Worm (Caenorhabditis elegans) whole organism, mixed stage, embryonic: ENCODE results near the gene R04B5.5.

Experiments
- M03D4.4 ChIP-seq: sonication (generic microtip); optimal IDR thresholded peaks from 2 replicates; lab custom pipeline; 2017; ENCODE audit warnings: mild to moderate bottlenecking, missing genetic modification characterization, missing compliant biosample characterization
- bed-3 ChIP-seq: fragments of 200-800 bp; sonication (Bioruptor generic); optimal IDR thresholded peaks from 3 replicates; lab custom pipeline; 2018; ENCODE audit warnings: mild to moderate bottlenecking, missing genetic modification characterization, moderate library complexity, missing compliant biosample characterization
- blmp-1 ChIP-seq: fragments of 150-350 bp; optimal IDR thresholded peaks from 2 replicates; lab custom pipeline; 2014; ENCODE audit warnings: missing biosample characterization, missing genetic modification characterization
- ceh-39 ChIP-seq: fragments of 150-350 bp; optimal IDR thresholded peaks from 2 replicates; lab custom pipeline; 2014; ENCODE audit warnings: missing biosample characterization, missing genetic modification characterization
- ceh-43 ChIP-seq: fragments of 200-800 bp; sonication (Bioruptor generic); optimal IDR thresholded peaks from 2 replicates; lab custom pipeline; 2018; ENCODE audit warnings: mild to moderate bottlenecking, missing genetic modification characterization, moderate library complexity, missing compliant biosample characterization
- ceh-83 ChIP-seq: fragments of 200-800 bp; sonication (Bioruptor generic); optimal IDR thresholded peaks from 2 replicates; lab custom pipeline; 2018; ENCODE audit warnings: mild to moderate bottlenecking, missing genetic modification characterization, missing compliant biosample characterization
- cnd-1 ChIP-seq: fragments of 200-800 bp; sonication (Bioruptor generic); optimal IDR thresholded peaks from 2 replicates; lab custom pipeline; 2018; ENCODE audit warnings: mild to moderate bottlenecking, missing genetic modification characterization, missing compliant biosample characterization
- drap-1 ChIP-seq: fragments of 200-800 bp; sonication (Bioruptor generic); optimal IDR thresholded peaks from 3 replicates; lab custom pipeline; 2018; ENCODE audit warnings: mild to moderate bottlenecking, missing genetic modification characterization, missing compliant biosample characterization
- elt-1 ChIP-seq: sonication (generic microtip); optimal IDR thresholded peaks from 2 replicates; lab custom pipeline; 2017; ENCODE audit warnings: missing genetic modification characterization, mild to moderate bottlenecking, missing compliant biosample characterization, antibody characterized with exemption, moderate library complexity, borderline replicate concordance; ENCODE audit not compliant: insufficient read depth
- elt-3 ChIP-seq: fragments of 150-350 bp; optimal IDR thresholded peaks from 2 replicates; lab custom pipeline; 2014; ENCODE audit warnings: missing biosample characterization, missing genetic modification characterization
- flh-1 ChIP-seq: fragments of 200-800 bp; sonication (Bioruptor generic); optimal IDR thresholded peaks from 2 replicates; lab custom pipeline; 2018; ENCODE audit warnings: mild to moderate bottlenecking, missing genetic modification characterization, moderate library complexity, missing compliant biosample characterization
- ham-2 ChIP-seq: fragments of 200-800 bp; sonication (Bioruptor generic); optimal IDR thresholded peaks from 2 replicates; lab custom pipeline; 2018; ENCODE audit warnings: mild to moderate bottlenecking, missing genetic modification characterization, missing compliant biosample characterization
- lin-13 ChIP-seq: fragments of 150-350 bp; optimal IDR thresholded peaks from 2 replicates; lab custom pipeline; 2014; ENCODE audit warnings: missing biosample characterization, missing genetic modification characterization
- lin-32 ChIP-seq: fragments of 200-800 bp; sonication (Bioruptor generic); optimal IDR thresholded peaks from 2 replicates; lab custom pipeline; 2018; ENCODE audit warnings: mild to moderate bottlenecking, missing genetic modification characterization, missing compliant biosample characterization
- lsy-2 ChIP-seq: fragments of 150-350 bp; optimal IDR thresholded peaks from 2 replicates; lab custom pipeline; 2014; ENCODE audit warnings: missing biosample characterization, missing genetic modification characterization
- mab-5 ChIP-seq: fragments of 150-350 bp; optimal IDR thresholded peaks from 2 replicates; lab custom pipeline; 2014; ENCODE audit warnings: missing biosample characterization, missing genetic modification characterization
- mep-1 ChIP-seq: fragments of 150-350 bp; optimal IDR thresholded peaks from 2 replicates; lab custom pipeline; 2017; ENCODE audit warnings: missing biosample characterization, missing genetic modification reagents, missing genetic modification characterization, inconsistent platforms
- mls-2 ChIP-seq: sonication (generic microtip); optimal IDR thresholded peaks from 2 replicates; lab custom pipeline; 2016; ENCODE audit warnings: mild to moderate bottlenecking, missing genetic modification characterization, moderate library complexity, missing compliant biosample characterization
- nhr-12 ChIP-seq: fragments of 150-350 bp; optimal IDR thresholded peaks from 2 replicates; lab custom pipeline; 2014; ENCODE audit warnings: missing biosample characterization, missing genetic modification characterization
- nhr-2 ChIP-seq: fragments of 150-350 bp; optimal IDR thresholded peaks from 2 replicates; lab custom pipeline; 2014; ENCODE audit warnings: missing biosample characterization, missing genetic modification characterization
- nhr-237 ChIP-seq: fragments of 150-350 bp; optimal IDR thresholded peaks from 2 replicates; lab custom pipeline; 2014; ENCODE audit warnings: missing biosample characterization, missing genetic modification characterization
- nhr-28 ChIP-seq: fragments of 150-350 bp; optimal IDR thresholded peaks from 2 replicates; lab custom pipeline; 2014; ENCODE audit warnings: missing biosample characterization, missing genetic modification characterization
- nhr-76 ChIP-seq: sonication (generic microtip); optimal IDR thresholded peaks from 2 replicates; lab custom pipeline; 2017; ENCODE audit warnings: missing biosample characterization, missing genetic modification characterization
- pha-4 ChIP-seq: fragments of 150-350 bp; optimal IDR thresholded peaks from 2 replicates; lab custom pipeline; 2018; ENCODE audit warnings: missing biosample characterization, missing genetic modification reagents, missing genetic modification characterization
- sem-2 ChIP-seq: fragments of 200-800 bp; sonication (Bioruptor generic); optimal IDR thresholded peaks from 2 replicates; lab custom pipeline; 2018; ENCODE audit warnings: mild to moderate bottlenecking, missing genetic modification characterization, missing compliant biosample characterization
- snpc-4 ChIP-seq: fragments of 150-350 bp; optimal IDR thresholded peaks from 2 replicates; lab custom pipeline; 2014; ENCODE audit warnings: missing biosample characterization, missing genetic modification characterization
- sptf-1 ChIP-seq: sonication (generic microtip); optimal IDR thresholded peaks from 2 replicates; lab custom pipeline; 2017; ENCODE audit warnings: mild to moderate bottlenecking, missing genetic modification characterization, moderate library complexity, missing compliant biosample characterization
- tbx-8 ChIP-seq: fragments of 200-800 bp; sonication (Bioruptor generic); optimal IDR thresholded peaks from 2 replicates; lab custom pipeline; 2018; ENCODE audit warnings: mild to moderate bottlenecking, missing genetic modification characterization, moderate library complexity, missing compliant biosample characterization
- unc-120 ChIP-seq: sonication (generic microtip); optimal IDR thresholded peaks from 2 replicates; lab custom pipeline; 2017; ENCODE audit warnings: missing genetic modification characterization, missing compliant biosample characterization; ENCODE audit not compliant: poor library complexity, severe bottlenecking
- unc-39 ChIP-seq: fragments of 150-350 bp; optimal IDR thresholded peaks from 2 replicates; lab custom pipeline; 2014; ENCODE audit warnings: missing biosample characterization, missing genetic modification characterization
- unc-62 ChIP-seq: fragments of 150-350 bp; optimal IDR thresholded peaks from 2 replicates; lab custom pipeline; 2014; ENCODE audit warnings: missing biosample characterization, missing genetic modification reagents, missing genetic modification characterization
- zip-8 ChIP-seq: fragments of 150-350 bp; optimal IDR thresholded peaks from 2 replicates; lab custom pipeline; 2014; ENCODE audit warnings: missing biosample characterization, missing genetic modification characterization
- ztf-11 ChIP-seq: fragments of 150-350 bp; optimal IDR thresholded peaks from 2 replicates; lab custom pipeline; 2014; ENCODE audit warnings: missing biosample characterization, missing genetic modification characterization

R04B5.5 gene

DNA sequence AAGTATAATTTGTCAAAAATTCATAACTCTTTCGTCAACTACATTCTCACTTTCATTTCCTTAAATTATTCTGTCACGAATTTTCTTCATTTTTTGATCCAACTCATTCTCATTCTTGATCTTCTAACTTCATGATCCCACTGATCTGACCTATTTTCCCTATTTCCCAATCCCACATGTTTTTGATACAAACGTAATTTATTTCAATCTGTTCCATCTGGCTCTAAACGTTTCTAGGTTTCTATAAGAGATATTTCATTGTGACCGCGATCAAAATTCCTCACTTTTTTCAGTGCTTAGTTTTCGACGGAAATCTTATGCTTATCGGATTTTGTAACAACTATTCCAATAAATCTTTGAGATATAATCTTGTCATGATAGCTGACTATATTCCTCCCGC is 21.6 kb upstream of the R04B5.5 start:
- no peak for TF ChIP-seq tbx-8 (GFP tag; lab: Kevin White, UChicago)

- TF ChIP-seq M03D4.4 (tag; lab: Kevin White, UChicago) (no peak), mep-1 (tag; lab: Kevin White, UChicago) (no peak), unc-62 (no peak), zip-8 (tag; lab: Kevin White, UChicago) (no peak), bed-3 (GFP tag; lab: Kevin White, UChicago) (no peak), ceh-83 (GFP tag; lab: Kevin White, UChicago) (no peak), drap-1 (GFP tag; lab: Kevin White, UChicago) (no peak), cnd-1 (tag; lab: Kevin White, UChicago) (no peak), lin-13 (tag; lab: Kevin White, UChicago) (no peak), ceh-39 (tag; lab: Kevin White, UChicago) (no peak), pha-4 (no peak), nhr-76 (tag; lab: Kevin White, UChicago) (no peak), nhr-237 (tag; lab: Kevin White, UChicago) (no peak), snpc-4 (no peak), tbx-8 (GFP tag; lab: Kevin White, UChicago) (no peak), flh-1 (no peak)
- TF ChIP-seq, all 35 proteins: peak for 0
Observed at ce11 chrV:10066769-10067168, 20.5 kb upstream of the R04B5.5 start, which contains the start of gene npr-39. npr-39 (plus strand) TSS chrV:10067069.

ce11 chrV:10070541-10070940 is 16.7 kb upstream of the R04B5.5 start, which contains the start of gene nhr-192:
nhr-192 (minus strand) TSS chrV:10070641.
- TF ChIP-seq elt-3 (tag; lab: Kevin White, UChicago) = no peak
- no peak for TF ChIP-seq ztf-11
- TF ChIP-seq lin-32 (GFP tag; lab: Kevin White, UChicago) = no peak
- no peak for TF ChIP-seq unc-39 (tag; lab: Kevin White, UChicago)
- no peak for TF ChIP-seq snpc-4
- TF ChIP-seq ceh-43 (GFP tag; lab: Kevin White, UChicago) = no peak
- no peak for TF ChIP-seq lsy-2
- TF ChIP-seq ceh-39 (tag; lab: Kevin White, UChicago) = no peak
- no peak for TF ChIP-seq flh-1
- no peak for TF ChIP-seq ceh-83 (GFP tag; lab: Kevin White, UChicago)
- TF ChIP-seq cnd-1 (tag; lab: Kevin White, UChicago) = no peak
- TF ChIP-seq blmp-1 (tag; lab: Kevin White, UChicago) = no peak
- TF ChIP-seq zip-8 (tag; lab: Kevin White, UChicago) = no peak
- no peak for TF ChIP-seq nhr-12 (tag; lab: Kevin White, UChicago)
- no peak for TF ChIP-seq mls-2 (tag; lab: Kevin White, UChicago)
- no peak for TF ChIP-seq nhr-28 (tag; lab: Kevin White, UChicago)
- TF ChIP-seq tbx-8 (GFP tag; lab: Kevin White, UChicago) = no peak

DNA sequence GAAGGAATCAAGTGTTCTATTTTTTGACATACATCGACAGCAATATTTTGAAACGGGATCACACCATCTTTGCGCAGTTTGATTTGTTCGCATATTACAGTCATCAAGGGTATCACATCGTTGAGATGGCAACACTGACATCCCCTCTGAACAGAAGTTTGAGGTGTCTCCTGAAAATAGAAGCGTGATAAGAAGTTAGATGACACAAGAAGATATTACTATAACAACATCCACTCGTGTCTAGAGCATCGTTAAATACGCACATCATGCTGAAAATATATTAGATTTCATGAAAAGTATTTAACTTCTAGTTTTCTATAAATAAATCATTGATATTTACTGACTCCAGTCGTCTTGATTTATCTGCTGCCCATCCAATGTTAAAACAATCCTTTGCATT is 14.6 kb upstream of the R04B5.5 start:
- TF ChIP-seq sptf-1 = no peak
- no peak for TF ChIP-seq unc-120 (tag; lab: Kevin White, UChicago)
- no peak for TF ChIP-seq tbx-8 (GFP tag; lab: Kevin White, UChicago)
- TF ChIP-seq ceh-43 (GFP tag; lab: Kevin White, UChicago) = no peak
- TF ChIP-seq elt-3 (tag; lab: Kevin White, UChicago) = no peak
- TF ChIP-seq nhr-2 = no peak

DNA sequence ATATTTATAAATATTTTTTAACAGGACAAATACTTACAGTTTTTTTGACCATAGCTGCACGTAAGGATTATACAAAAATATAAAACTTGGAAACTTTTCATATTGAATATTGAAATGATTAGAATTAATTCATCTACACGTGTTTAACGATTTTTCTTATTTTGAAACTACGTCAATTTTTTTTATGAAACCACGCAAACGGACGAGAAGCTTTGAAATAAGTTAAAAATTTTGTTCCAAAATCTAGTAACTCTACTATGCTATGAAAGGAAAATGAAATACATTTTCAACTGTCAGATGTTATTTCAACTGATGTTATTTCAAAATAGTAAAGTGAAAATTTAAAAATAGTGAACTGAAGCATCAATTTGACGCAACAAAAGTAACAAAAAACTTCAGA is 13.5 kb upstream of the R04B5.5 start, which contains the start of gene F57A8.6:
TSS of gene F57A8.6 (minus strand) at position 101 of the 400 bp plus-strand sequence.
- TF ChIP-seq unc-39 (tag; lab: Kevin White, UChicago) (no peak), elt-3 (tag; lab: Kevin White, UChicago) (no peak), pha-4 (no peak), ceh-43 (GFP tag; lab: Kevin White, UChicago) (no peak), drap-1 (GFP tag; lab: Kevin White, UChicago) (no peak), elt-1 (no peak)

DNA sequence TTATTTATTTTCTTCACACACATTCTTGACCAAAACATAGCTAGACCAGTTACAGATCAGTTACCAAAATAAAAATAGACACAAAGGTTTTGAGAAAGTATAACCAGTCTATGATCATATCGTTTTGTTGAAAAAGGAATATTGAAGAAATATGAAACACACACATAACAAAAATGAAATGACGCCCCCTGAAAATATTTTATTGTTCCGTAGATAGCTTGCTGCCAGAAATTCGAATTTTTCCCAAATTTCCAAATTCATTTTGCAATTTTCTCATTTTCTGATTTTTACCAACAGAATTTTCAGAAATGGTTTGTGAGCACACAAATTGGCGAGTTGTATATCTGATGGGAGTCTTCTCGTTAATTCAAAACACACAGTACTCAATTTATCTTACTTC is 11.8 kb upstream of the R04B5.5 start, which contains the start of gene F57A8.7:
TSS of gene F57A8.7 (plus strand) at position 301 of the 400 bp plus-strand sequence.
- TF ChIP-seq ham-2 = no peak
- no peak for TF ChIP-seq ceh-43 (GFP tag; lab: Kevin White, UChicago)
- no peak for TF ChIP-seq lin-32 (GFP tag; lab: Kevin White, UChicago)
- TF ChIP-seq ztf-11 = no peak
- TF ChIP-seq mab-5 (tag; lab: Kevin White, UChicago) = no peak
- no peak for TF ChIP-seq zip-8 (tag; lab: Kevin White, UChicago)
- no peak for TF ChIP-seq unc-39 (tag; lab: Kevin White, UChicago)
- no peak for TF ChIP-seq sem-2
- TF ChIP-seq ceh-39 (tag; lab: Kevin White, UChicago) = no peak
- TF ChIP-seq mls-2 (tag; lab: Kevin White, UChicago) = no peak
- no peak for TF ChIP-seq elt-1
- TF ChIP-seq unc-62 = no peak
- TF ChIP-seq sptf-1 = no peak
- TF ChIP-seq nhr-76 (tag; lab: Kevin White, UChicago) = no peak
- TF ChIP-seq cnd-1 (tag; lab: Kevin White, UChicago) = no peak
- TF ChIP-seq lsy-2 = no peak
- no peak for TF ChIP-seq ceh-83 (GFP tag; lab: Kevin White, UChicago)
- TF ChIP-seq drap-1 (GFP tag; lab: Kevin White, UChicago) = no peak
- TF ChIP-seq tbx-8 (GFP tag; lab: Kevin White, UChicago) = no peak
